Worm (Caenorhabditis elegans) whole organism, young adult: ENCODE results near the gene F56D2.8.

ENCODE experiments used
- B0261.1 ChIP-seq: sonication (generic microtip); optimal IDR thresholded peaks from 2 replicates; lab custom pipeline; 2016; ENCODE audit warnings: mild to moderate bottlenecking, missing genetic modification characterization, moderate library complexity, missing compliant biosample characterization
- C06A6.2 ChIP-seq: fragments of 200-800 bp; sonication (Bioruptor generic); conservative IDR thresholded peaks from 2 replicates; pipeline ENCODE4 v1.3.6; 2022; ENCODE audit warnings: missing genetic modification characterization, missing compliant biosample characterization
- C17E4.6 ChIP-seq: fragments of 200-800 bp; sonication (Bioruptor generic); IDR thresholded peaks from 2 replicates; pipeline ENCODE4 v1.3.6; 2022; ENCODE audit warnings: missing genetic modification reagents, missing genetic modification characterization, missing compliant biosample characterization
- F37B4.10 ChIP-seq: fragments of 200-800 bp; sonication (Bioruptor generic); IDR thresholded peaks from 2 replicates; pipeline ENCODE4 v1.3.6; 2022; ENCODE audit warnings: missing genetic modification characterization, missing compliant biosample characterization
- F39B2.1 ChIP-seq: fragments of 200-800 bp; sonication (Bioruptor generic); IDR thresholded peaks from 2 replicates; pipeline ENCODE4 v1.3.6; 2022; ENCODE audit warnings: missing genetic modification reagents, missing genetic modification characterization, missing compliant biosample characterization
- F49E8.2 ChIP-seq: sonication (generic microtip); optimal IDR thresholded peaks from 3 replicates; lab custom pipeline; 2017; ENCODE audit warnings: missing genetic modification characterization, mild to moderate bottlenecking, missing compliant biosample characterization, antibody characterized with exemption, moderate library complexity; ENCODE audit not compliant: insufficient read depth
- F57A8.1 ChIP-seq: fragments of 200-800 bp; sonication (Bioruptor generic); optimal IDR thresholded peaks from 2 replicates; lab custom pipeline; 2018; ENCODE audit warnings: mild to moderate bottlenecking, missing genetic modification characterization, moderate library complexity, missing compliant biosample characterization
- K12H6.12 ChIP-seq: fragments of 200-800 bp; sonication (Bioruptor generic); optimal IDR thresholded peaks from 2 replicates; lab custom pipeline; 2018; ENCODE audit warnings: mild to moderate bottlenecking, missing genetic modification characterization, missing compliant biosample characterization
- Y53F4B.3 ChIP-seq: fragments of 200-800 bp; sonication (Bioruptor generic); IDR thresholded peaks from 2 replicates; pipeline ENCODE4 v1.3.6; 2022; ENCODE audit warnings: missing genetic modification reagents, missing genetic modification characterization, missing compliant biosample characterization
- Y53G8AR.9 ChIP-seq: fragments of 200-800 bp; sonication (Bioruptor generic); conservative IDR thresholded peaks from 2 replicates; pipeline ENCODE4 v1.3.6; 2022; ENCODE audit warnings: missing genetic modification reagents, missing genetic modification characterization, missing compliant biosample characterization
- Y79H2A.3 ChIP-seq: fragments of 200-800 bp; sonication (Bioruptor generic); conservative IDR thresholded peaks from 2 replicates; pipeline ENCODE4 v1.3.6; 2022; ENCODE audit warnings: missing genetic modification reagents, missing genetic modification characterization, missing compliant biosample characterization
- ZK185.1 ChIP-seq: sonication (generic microtip); optimal IDR thresholded peaks from 2 replicates; lab custom pipeline; 2016; ENCODE audit warnings: mild to moderate bottlenecking, missing genetic modification characterization, missing compliant biosample characterization; ENCODE audit not compliant: poor library complexity, severe bottlenecking
- aptf-2 ChIP-seq: fragments of 200-800 bp; sonication (Bioruptor generic); conservative IDR thresholded peaks from 2 replicates; pipeline ENCODE4 v1.3.6; 2022; ENCODE audit warnings: missing genetic modification reagents, missing genetic modification characterization, missing compliant biosample characterization
- attf-3 ChIP-seq: fragments of 200-800 bp; sonication (Bioruptor generic); conservative IDR thresholded peaks from 2 replicates; pipeline ENCODE4 v1.3.6; 2022; ENCODE audit warnings: missing genetic modification reagents, missing genetic modification characterization, missing compliant biosample characterization
- ccch-3 ChIP-seq: fragments of 200-800 bp; sonication (Bioruptor generic); optimal IDR thresholded peaks from 2 replicates; lab custom pipeline; 2018; ENCODE audit warnings: mild to moderate bottlenecking, missing genetic modification characterization, missing compliant biosample characterization
- ceh-100 ChIP-seq: fragments of 200-800 bp; sonication (Bioruptor generic); IDR thresholded peaks from 2 replicates; pipeline ENCODE4 v1.3.6; 2022; ENCODE audit warnings: missing genetic modification reagents, missing genetic modification characterization, missing compliant biosample characterization
- ceh-58 ChIP-seq: fragments of 200-800 bp; sonication (Bioruptor generic); IDR thresholded peaks from 2 replicates; pipeline ENCODE4 v1.3.6; 2022; ENCODE audit warnings: missing genetic modification characterization, missing compliant biosample characterization
- ceh-91 ChIP-seq: fragments of 200-800 bp; sonication (Bioruptor generic); IDR thresholded peaks from 2 replicates; pipeline ENCODE4 v1.3.6; 2022; ENCODE audit warnings: missing genetic modification reagents, missing genetic modification characterization, missing compliant biosample characterization
- die-1 ChIP-seq: sonication (generic microtip); optimal IDR thresholded peaks from 2 replicates; lab custom pipeline; 2016; ENCODE audit warnings: missing genotype, mild to moderate bottlenecking, missing genetic modification characterization, missing compliant biosample characterization
- dox-1 ChIP-seq: fragments of 200-800 bp; sonication (Bioruptor generic); IDR thresholded peaks from 2 replicates; pipeline ENCODE4 v1.3.6; 2022; ENCODE audit warnings: missing genetic modification reagents, missing genetic modification characterization, missing compliant biosample characterization
- dpl-1 ChIP-seq: fragments of 150-350 bp; optimal IDR thresholded peaks from 2 replicates; lab custom pipeline; 2014; ENCODE audit warnings: missing biosample characterization, missing genetic modification reagents, missing genetic modification characterization
- ekl-4 ChIP-seq: fragments of 200-800 bp; sonication (Bioruptor generic); IDR thresholded peaks from 2 replicates; pipeline ENCODE4 v1.3.6; 2022; ENCODE audit warnings: missing genetic modification reagents, missing genetic modification characterization, missing compliant biosample characterization
- gei-17 ChIP-seq: fragments of 200-800 bp; sonication (Bioruptor generic); optimal IDR thresholded peaks from 2 replicates; lab custom pipeline; 2018; ENCODE audit warnings: mild to moderate bottlenecking, missing genetic modification characterization, missing compliant biosample characterization
- hmg-1.2 ChIP-seq: fragments of 200-800 bp; sonication (Bioruptor generic); IDR thresholded peaks from 2 replicates; pipeline ENCODE4 v1.3.6; 2022; ENCODE audit warnings: missing genetic modification reagents, missing genetic modification characterization, missing compliant biosample characterization
- hmg-20 ChIP-seq: fragments of 200-800 bp; sonication (Bioruptor generic); IDR thresholded peaks from 2 replicates; pipeline ENCODE4 v1.3.6; 2022; ENCODE audit warnings: missing genetic modification reagents, missing genetic modification characterization, missing compliant biosample characterization
- hrde-1 ChIP-seq: sonication (generic microtip); optimal IDR thresholded peaks from 2 replicates; lab custom pipeline; 2016; ENCODE audit warnings: missing genetic modification characterization, mild to moderate bottlenecking, missing compliant biosample characterization, moderate library complexity, missing genotype, missing genetic modification reagents, borderline replicate concordance
- hsf-1 ChIP-seq: fragments of 200-800 bp; sonication (Bioruptor generic); IDR thresholded peaks from 2 replicates; pipeline ENCODE4 v1.3.6; 2022; ENCODE audit warnings: missing genetic modification reagents, missing genetic modification characterization, missing compliant biosample characterization
- let-526 ChIP-seq: fragments of 200-800 bp; sonication (Bioruptor generic); IDR thresholded peaks from 2 replicates; pipeline ENCODE4 v1.3.6; 2022; ENCODE audit warnings: missing genetic modification reagents, missing genetic modification characterization, missing compliant biosample characterization
- lin-35 ChIP-seq, 3 experiments: fragments of 150-350 bp in 2 of 3; sonication (generic microtip) in 1 of 3; optimal IDR thresholded peaks; 2 replicates each; lab custom pipeline; 2014 to 2018; ENCODE audit warnings: missing biosample characterization in 3 of 3, missing genetic modification characterization in 3 of 3, missing genetic modification reagents in 3 of 3
- lin-40 ChIP-seq: sonication (generic microtip); optimal IDR thresholded peaks from 2 replicates; lab custom pipeline; 2016; ENCODE audit warnings: missing genetic modification characterization, mild to moderate bottlenecking, missing compliant biosample characterization, missing genotype, missing genetic modification reagents
- madf-10 ChIP-seq: sonication (generic microtip); optimal IDR thresholded peaks from 2 replicates; lab custom pipeline; 2016; ENCODE audit warnings: mild to moderate bottlenecking, missing genetic modification characterization, missing compliant biosample characterization
- madf-3 ChIP-seq: fragments of 200-800 bp; sonication (Bioruptor generic); IDR thresholded peaks from 2 replicates; pipeline ENCODE4 v1.3.6; 2022; ENCODE audit warnings: missing genetic modification reagents, missing genetic modification characterization, missing compliant biosample characterization
- madf-6 ChIP-seq: fragments of 200-800 bp; sonication (Bioruptor generic); IDR thresholded peaks from 2 replicates; pipeline ENCODE4 v1.3.6; 2022; ENCODE audit warnings: missing genetic modification reagents, missing genetic modification characterization, missing compliant biosample characterization
- mel-28 ChIP-seq: sonication (generic microtip); optimal IDR thresholded peaks from 2 replicates; lab custom pipeline; 2016; ENCODE audit warnings: borderline replicate concordance, mild to moderate bottlenecking, missing genetic modification characterization, missing compliant biosample characterization
- mes-4 ChIP-seq: sonication (generic microtip); optimal IDR thresholded peaks from 2 replicates; lab custom pipeline; 2016; ENCODE audit warnings: missing genotype, missing genetic modification characterization, missing compliant biosample characterization
- nfya-2 ChIP-seq: fragments of 200-800 bp; sonication (Bioruptor generic); IDR thresholded peaks from 2 replicates; pipeline ENCODE4 v1.3.6; 2022; ENCODE audit warnings: missing genetic modification reagents, missing genetic modification characterization, missing compliant biosample characterization
- nhr-179 ChIP-seq: sonication (generic microtip); optimal IDR thresholded peaks from 2 replicates; lab custom pipeline; 2016; ENCODE audit warnings: mild to moderate bottlenecking, missing genetic modification characterization, missing compliant biosample characterization
- pbrm-1 ChIP-seq: fragments of 200-800 bp; sonication (Bioruptor generic); IDR thresholded peaks from 2 replicates; pipeline ENCODE4 v1.3.6; 2022; ENCODE audit warnings: missing genetic modification reagents, missing genetic modification characterization, missing compliant biosample characterization
- repo-1 ChIP-seq: sonication (generic microtip); optimal IDR thresholded peaks from 2 replicates; lab custom pipeline; 2017; ENCODE audit warnings: mild to moderate bottlenecking, missing genetic modification characterization, missing compliant biosample characterization
- rpc-1 ChIP-seq, 2 experiments: fragments of 150-350 bp in 1 of 2; sonication (generic microtip) in 1 of 2; optimal IDR thresholded peaks; 2 replicates each; lab custom pipeline; 2014 to 2018; ENCODE audit warnings: missing biosample characterization in 1 of 2, missing genetic modification characterization in 1 of 2, missing genetic modification reagents in 1 of 2, missing genotype in 1 of 2
- sdz-38 ChIP-seq: sonication (generic microtip); optimal IDR thresholded peaks from 2 replicates; lab custom pipeline; 2016; ENCODE audit warnings: missing genotype, missing genetic modification characterization, missing compliant biosample characterization
- snpc-4 ChIP-seq, 5 experiments: fragments of 150-350 bp in 1 of 5; sonication (generic microtip) in 4 of 5; optimal IDR thresholded peaks; 2 replicates each; lab custom pipeline; 2014 to 2018; ENCODE audit warnings: missing genetic modification characterization in 5 of 5, missing biosample characterization in 3 of 5, antibody characterized with exemption in 2 of 5, mild to moderate bottlenecking in 2 of 5, missing compliant biosample characterization in 2 of 5, missing genotype in 2 of 5, moderate library complexity in 2 of 5, missing genetic modification reagents in 1 of 5
- unc-130 ChIP-seq: sonication (generic microtip); optimal IDR thresholded peaks from 2 replicates; lab custom pipeline; 2016; ENCODE audit warnings: missing genetic modification reagents, missing genetic modification characterization, missing compliant biosample characterization
- xnd-1 ChIP-seq: sonication (generic microtip); optimal IDR thresholded peaks from 2 replicates; lab custom pipeline; 2016; ENCODE audit warnings: missing genotype, missing genetic modification reagents, missing genetic modification characterization, missing compliant biosample characterization
- ztf-22 ChIP-seq: fragments of 200-800 bp; sonication (Bioruptor generic); optimal IDR thresholded peaks from 2 replicates; lab custom pipeline; 2018; ENCODE audit warnings: mild to moderate bottlenecking, missing genetic modification characterization, moderate library complexity, missing compliant biosample characterization
- ztf-26 ChIP-seq: sonication (generic microtip); optimal IDR thresholded peaks from 2 replicates; lab custom pipeline; 2017; ENCODE audit warnings: missing genetic modification characterization, missing compliant biosample characterization
- ztf-28 ChIP-seq: fragments of 200-800 bp; sonication (Bioruptor generic); IDR thresholded peaks from 2 replicates; pipeline ENCODE4 v1.3.6; 2022; ENCODE audit warnings: missing genetic modification reagents, missing genetic modification characterization, missing compliant biosample characterization
- ztf-6 ChIP-seq: fragments of 200-800 bp; sonication (Bioruptor generic); IDR thresholded peaks from 2 replicates; pipeline ENCODE4 v1.3.6; 2022; ENCODE audit warnings: missing genetic modification reagents, missing genetic modification characterization, missing compliant biosample characterization

The F56D2.8 gene

ce11 chrIII:5591668-5592149 lies 9.0 kb upstream of the F56D2.8 start, which contains the start of the genes ddx-15 and ucr-1:
TSS of gene ddx-15 (minus strand) at chrIII:5591718.
TSS of gene ucr-1 (plus strand) at chrIII:5592135.
- peak in 1 of 3 experiments; percentile 36 for TF ChIP-seq lin-35 (GFP tag; optimal IDR thresholded peaks at IDR 0.05; lab: Kevin White, UChicago)
- TF ChIP-seq hsf-1 (GFP tag; lab: Robert Waterston, UW): no peak
- TF ChIP-seq dox-1 (GFP tag; lab: Robert Waterston, UW): peak; percentile 66
- peak; percentile 21 for TF ChIP-seq F49E8.2 (tag; lab: Kevin White, UChicago)
- TF ChIP-seq F37B4.10 (GFP tag; lab: Robert Waterston, UW): no peak
- no peak for TF ChIP-seq F57A8.1
- TF ChIP-seq hmg-1.2 (GFP tag; lab: Robert Waterston, UW): peak; percentile 86
- TF ChIP-seq hrde-1: no peak
- peak; percentile 59; the same call in 1 of the 2 replicates for TF ChIP-seq pbrm-1 (GFP tag; lab: Robert Waterston, UW)
- no peak for TF ChIP-seq mel-28 (tag; lab: Kevin White, UChicago)
- no peak for TF ChIP-seq xnd-1 (tag; lab: Kevin White, UChicago)
- no peak for TF ChIP-seq aptf-2 (GFP tag; lab: Robert Waterston, UW)
- TF ChIP-seq ztf-28 (GFP tag; lab: Robert Waterston, UW): no peak
- TF ChIP-seq ccch-3 (GFP tag; lab: Kevin White, UChicago): no peak
- TF ChIP-seq Y79H2A.3 (GFP tag; lab: Robert Waterston, UW): no peak
- peak; percentile 53 for TF ChIP-seq dpl-1 (GFP tag; lab: Kevin White, UChicago)
- TF ChIP-seq gei-17 (GFP tag; lab: Kevin White, UChicago): no peak
- no peak for TF ChIP-seq ceh-100 (GFP tag; lab: Robert Waterston, UW)
- peak; percentile 79 for TF ChIP-seq madf-6 (GFP tag; lab: Robert Waterston, UW)
- peak; percentile 64 for TF ChIP-seq ceh-91 (GFP tag; lab: Robert Waterston, UW)
- TF ChIP-seq Y53G8AR.9: no peak
- no peak for TF ChIP-seq nhr-179 (tag; lab: Kevin White, UChicago)
- no peak for TF ChIP-seq hmg-20 (GFP tag; lab: Robert Waterston, UW)
- TF ChIP-seq madf-10: no peak
- no peak for TF ChIP-seq ztf-22 (GFP tag; lab: Kevin White, UChicago)
- no peak for TF ChIP-seq rpc-1 (optimal IDR thresholded peaks at IDR 0.05; lab: Kevin White, UChicago)
- TF ChIP-seq rpc-1 (tag; optimal IDR thresholded peaks at IDR 0.05; lab: Kevin White, UChicago): no peak
- no peak for TF ChIP-seq madf-3 (GFP tag; lab: Robert Waterston, UW)
- no peak for TF ChIP-seq ztf-26 (tag; lab: Kevin White, UChicago)
- TF ChIP-seq repo-1: no peak
- no peak for TF ChIP-seq C17E4.6 (GFP tag; lab: Robert Waterston, UW)
- TF ChIP-seq mes-4 (tag; lab: Kevin White, UChicago): no peak
- no peak for TF ChIP-seq C06A6.2 (GFP tag; lab: Robert Waterston, UW)
- TF ChIP-seq F39B2.1 (GFP tag; lab: Robert Waterston, UW): no peak
- TF ChIP-seq ZK185.1 (tag; lab: Kevin White, UChicago): no peak
- TF ChIP-seq Y53F4B.3 (GFP tag; lab: Robert Waterston, UW): no peak
- TF ChIP-seq K12H6.12: no peak
- TF ChIP-seq B0261.1 (tag; lab: Kevin White, UChicago): no peak
- TF ChIP-seq attf-3 (GFP tag; lab: Robert Waterston, UW): peak; percentile 51; the same call in 1 of the 2 replicates
- TF ChIP-seq snpc-4 (GFP tag; optimal IDR thresholded peaks at IDR 0.05; lab: Kevin White, UChicago): no peak
- peak in 2 of 4 experiments; percentile 1 to 45 for TF ChIP-seq snpc-4 (tag; optimal IDR thresholded peaks at IDR 0.05; lab: Kevin White, UChicago)
- TF ChIP-seq die-1 (tag; lab: Kevin White, UChicago): no peak
- TF ChIP-seq ztf-6 (GFP tag; lab: Robert Waterston, UW): no peak
- no peak for TF ChIP-seq sdz-38 (tag; lab: Kevin White, UChicago)
- TF ChIP-seq lin-40 (tag; lab: Kevin White, UChicago): no peak
- no peak for TF ChIP-seq let-526 (GFP tag; lab: Robert Waterston, UW)
- no peak for TF ChIP-seq ekl-4 (GFP tag; lab: Robert Waterston, UW)
- no peak for TF ChIP-seq unc-130 (GFP tag; lab: Kevin White, UChicago)
- TF ChIP-seq nfya-2 (GFP tag; lab: Robert Waterston, UW): no peak
- TF ChIP-seq ceh-58 (GFP tag; lab: Robert Waterston, UW): no peak
